Fruit fly (Drosophila melanogaster): Measurements from ENCODE around the gene Taf9.

Taf9 gene

dm6 chrX:17841923-17842322 lies at the start of gene Taf9 (continued):
- TF ChIP-seq Gsc (GFP tag; IDR thresholded peaks at IDR 0.05) = no peak
- TF ChIP-seq vnd (GFP tag; IDR thresholded peaks at IDR 0.05; ENCODE audit: partially characterized antibody) = peak; percentile 82
- TF ChIP-seq ATbp (GFP tag; optimal IDR thresholded peaks at IDR 0.05) = no peak
- TF ChIP-seq nmo (GFP tag; optimal IDR thresholded peaks at IDR 0.05) = peak; percentile 47
- no peak for TF ChIP-seq CG2875 (GFP tag; optimal IDR thresholded peaks at IDR 0.05)
- TF ChIP-seq az2 (GFP tag; optimal IDR thresholded peaks at IDR 0.05) = no peak
- no peak for TF ChIP-seq dmrt99B (tag; optimal IDR thresholded peaks at IDR 0.05)
- TF ChIP-seq CG2129 (GFP tag; IDR thresholded peaks at IDR 0.05; ENCODE audit: partially characterized antibody) = peak; percentile 76
- TF ChIP-seq Asciz (GFP tag; optimal IDR thresholded peaks at IDR 0.05) = no peak
- TF ChIP-seq Antp (GFP tag; optimal IDR thresholded peaks at IDR 0.05) = no peak
- no peak for TF ChIP-seq sd (tag; optimal IDR thresholded peaks at IDR 0.05)
- no peak for TF ChIP-seq CG1233 (GFP tag; optimal IDR thresholded peaks at IDR 0.05)
- TF ChIP-seq pzg (GFP tag; optimal IDR thresholded peaks at IDR 0.05) = peak; percentile 81
- no peak for TF ChIP-seq seq (GFP tag; IDR thresholded peaks at IDR 0.05)
- TF ChIP-seq Xrp1 (GFP tag; IDR thresholded peaks at IDR 0.05) = no peak
- TF ChIP-seq CG14050 (GFP tag; IDR thresholded peaks at IDR 0.05) = no peak
- TF ChIP-seq CG14860 (GFP tag; IDR thresholded peaks at IDR 0.05; ENCODE audit: partially characterized antibody) = peak; percentile 67
- no peak for TF ChIP-seq caup (GFP tag; optimal IDR thresholded peaks at IDR 0.05; ENCODE audit: severe bottlenecking)
- TF ChIP-seq CG14710 (tag; optimal IDR thresholded peaks at IDR 0.05) = peak; percentile 29
- no peak for TF ChIP-seq crol (GFP tag; IDR thresholded peaks at IDR 0.05)
- no peak for TF ChIP-seq wdn (GFP tag; IDR thresholded peaks at IDR 0.05)
- TF ChIP-seq CG8924 (tag; optimal IDR thresholded peaks at IDR 0.05) = no peak
- peak; percentile 94 for TF ChIP-seq chinmo (GFP tag; IDR thresholded peaks at IDR 0.05; ENCODE audit: partially characterized antibody)
- TF ChIP-seq eyg (GFP tag; optimal IDR thresholded peaks at IDR 0.05) = no peak
- no peak for TF ChIP-seq NfI (GFP tag; optimal IDR thresholded peaks at IDR 0.05)
- TF ChIP-seq CG14965 (GFP tag; optimal IDR thresholded peaks at IDR 0.05; ENCODE audit: borderline replicate concordance) = no peak
- no peak for TF ChIP-seq en (GFP tag; optimal IDR thresholded peaks at IDR 0.05)
- TF ChIP-seq Ptx1 (GFP tag; IDR thresholded peaks at IDR 0.05) = no peak
- TF ChIP-seq CG10654 (GFP tag; optimal IDR thresholded peaks at IDR 0.05) = no peak
- no peak for TF ChIP-seq CG13296 (GFP tag; optimal IDR thresholded peaks at IDR 0.05)
- no peak for TF ChIP-seq her (GFP tag; optimal IDR thresholded peaks at IDR 0.05)
- no peak for TF ChIP-seq eve (GFP tag; optimal IDR thresholded peaks at IDR 0.05)
- TF ChIP-seq CG10147 (GFP tag; optimal IDR thresholded peaks at IDR 0.05) = no peak
- no peak for TF ChIP-seq Hsf (GFP tag; optimal IDR thresholded peaks at IDR 0.05)
- TF ChIP-seq dati (GFP tag; IDR thresholded peaks at IDR 0.05) = no peak
- no peak for TF ChIP-seq CG4617 (GFP tag; optimal IDR thresholded peaks at IDR 0.05; ENCODE audit: borderline replicate concordance)
- TF ChIP-seq Dip3 (GFP tag; optimal IDR thresholded peaks at IDR 0.05) = no peak
- TF ChIP-seq Neu2 (GFP tag; optimal IDR thresholded peaks at IDR 0.05; ENCODE audit: borderline replicate concordance) = no peak
- TF ChIP-seq CG12236 (GFP tag; optimal IDR thresholded peaks at IDR 0.05) = no peak
- no peak for TF ChIP-seq trh (GFP tag; optimal IDR thresholded peaks at IDR 0.05)
- TF ChIP-seq CG17328 (GFP tag; IDR thresholded peaks at IDR 0.05) = no peak
- no peak for TF ChIP-seq slou (GFP tag; optimal IDR thresholded peaks at IDR 0.05)
- TF ChIP-seq Atf-2 (GFP tag; optimal IDR thresholded peaks at IDR 0.05) = no peak
- TF ChIP-seq bbx (GFP tag; IDR thresholded peaks at IDR 0.05; ENCODE audit: partially characterized antibody) = peak; percentile 91
- no peak for TF ChIP-seq CG9797 (GFP tag; optimal IDR thresholded peaks at IDR 0.05)
- TF ChIP-seq hb (GFP tag; IDR thresholded peaks at IDR 0.05; ENCODE audit: partially characterized antibody) = peak; percentile 83
- no peak for TF ChIP-seq lilli (GFP tag; optimal IDR thresholded peaks at IDR 0.05)
- no peak for TF ChIP-seq Chrac-16 (GFP tag; optimal IDR thresholded peaks at IDR 0.05)
- no peak for TF ChIP-seq CG11456 (GFP tag; IDR thresholded peaks at IDR 0.05)
- TF ChIP-seq Fer3 (tag; optimal IDR thresholded peaks at IDR 0.05) = no peak
- no peak for TF ChIP-seq Sox100B (GFP tag; optimal IDR thresholded peaks at IDR 0.05)

Data from whole organism, embryonic.